Worm (Caenorhabditis elegans): ENCODE results near the gene T05A8.3.
A peak's percentile ranks its signal among the peaks of the same experiment; 100 is the strongest.

The T05A8.3 gene

DNA sequence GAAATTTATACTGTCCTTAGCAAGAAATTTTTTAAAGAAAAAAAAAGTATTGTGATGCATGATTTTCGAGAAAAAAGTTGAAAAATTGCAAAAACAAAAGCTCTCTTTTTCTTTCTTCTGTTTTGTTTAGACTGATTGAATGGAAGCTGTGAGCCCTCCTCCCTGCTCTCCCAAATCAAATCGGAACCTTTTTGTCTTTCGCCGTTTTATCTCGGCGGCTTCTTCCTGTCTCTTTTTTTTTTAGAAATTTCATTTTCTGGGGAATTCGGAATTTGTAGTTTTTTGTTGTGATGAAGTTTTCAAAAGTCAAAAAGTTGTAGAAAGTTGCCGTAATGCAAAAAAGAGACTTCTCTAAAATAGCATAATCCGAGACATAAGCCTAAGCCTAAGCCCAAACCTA lies 13.4 kb upstream of the T05A8.3 start:
- TF ChIP-seq fkh-10 (GFP tag; optimal IDR thresholded peaks at IDR 0.05) (peak; percentile 61), nfya-1 (tag; optimal IDR thresholded peaks at IDR 0.05; ENCODE audit: insufficient read depth) (no peak), ztf-4 (tag; optimal IDR thresholded peaks at IDR 0.05) (no peak)

DNA sequence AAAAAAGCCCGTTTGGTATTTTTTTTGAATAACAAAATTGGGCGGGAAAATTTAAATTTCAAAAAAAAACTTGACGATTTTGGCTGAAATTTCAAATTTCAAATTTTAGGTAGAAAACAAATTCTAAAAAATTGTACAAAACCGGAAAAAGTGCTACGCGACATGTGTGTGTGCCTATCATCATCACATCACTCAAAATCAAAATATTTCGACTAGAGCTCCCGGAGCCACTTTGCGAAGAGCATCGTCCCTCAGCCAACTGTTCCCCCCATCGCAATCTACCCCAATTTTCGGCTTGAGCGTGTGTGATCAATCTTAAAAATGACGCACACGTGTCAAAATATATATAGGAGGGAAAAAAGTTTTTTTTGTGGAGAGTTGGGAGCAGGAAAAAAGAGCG lies 9.5 kb upstream of the T05A8.3 start:
- TF ChIP-seq nhr-28 (tag; optimal IDR thresholded peaks at IDR 0.05) (no peak), nhr-76 (tag; optimal IDR thresholded peaks at IDR 0.05) (no peak), tbx-2 (tag; optimal IDR thresholded peaks at IDR 0.05) (no peak), egl-5 (tag; optimal IDR thresholded peaks at IDR 0.05) (no peak), zag-1 (tag; optimal IDR thresholded peaks at IDR 0.05) (no peak), nhr-67 (tag; optimal IDR thresholded peaks at IDR 0.05) (no peak), nhr-23 (tag; optimal IDR thresholded peaks at IDR 0.05) (no peak), ztf-11 (tag; optimal IDR thresholded peaks at IDR 0.05) (no peak), egl-27 (tag; optimal IDR thresholded peaks at IDR 0.05) (no peak), ztf-4 (tag; optimal IDR thresholded peaks at IDR 0.05) (no peak), elt-3 (tag; optimal IDR thresholded peaks at IDR 0.05) (no peak), elt-1 (tag; optimal IDR thresholded peaks at IDR 0.05) (no peak), unc-62 (GFP tag; optimal IDR thresholded peaks at IDR 0.05) (no peak), snpc-4 (tag; optimal IDR thresholded peaks at IDR 0.05) (no peak), skn-1 (tag; optimal IDR thresholded peaks at IDR 0.05) (no peak), daf-12 (tag; optimal IDR thresholded peaks at IDR 0.05) (no peak), lsy-12 (tag; optimal IDR thresholded peaks at IDR 0.05) (no peak), ceh-82 (tag; optimal IDR thresholded peaks at IDR 0.05) (no peak)

- no peak for TF ChIP-seq pqm-1 (tag; optimal IDR thresholded peaks at IDR 0.05)
Measured at ce11 chrII:2725561-2725960, 8.3 kb upstream of the T05A8.3 start, which contains the start of the genes T05A8.11 and nep-2. Gene T05A8.11 (minus strand): TSS chrII:2725661. Gene nep-2 (minus strand): TSS chrII:2725752.

ce11 chrII:2721992-2722391 lies 4.8 kb upstream of the T05A8.3 start:
- TF ChIP-seq tbx-2 (tag; optimal IDR thresholded peaks at IDR 0.05) (no peak), mdl-1 (tag; optimal IDR thresholded peaks at IDR 0.05) (no peak), elt-3 (tag; optimal IDR thresholded peaks at IDR 0.05) (no peak), R02D3.7 (tag; optimal IDR thresholded peaks at IDR 0.05) (no peak), mml-1 (tag; optimal IDR thresholded peaks at IDR 0.05) (no peak), ceh-9 (tag; optimal IDR thresholded peaks at IDR 0.05) (no peak), ztf-4 (tag; optimal IDR thresholded peaks at IDR 0.05) (no peak), ZK546.5 (tag; optimal IDR thresholded peaks at IDR 0.05) (no peak), snpc-4 (tag; optimal IDR thresholded peaks at IDR 0.05) (no peak), unc-62 (GFP tag; optimal IDR thresholded peaks at IDR 0.05) (no peak), nhr-28 (tag; optimal IDR thresholded peaks at IDR 0.05) (no peak), nhr-67 (tag; optimal IDR thresholded peaks at IDR 0.05) (no peak), fkh-10 (GFP tag; optimal IDR thresholded peaks at IDR 0.05) (no peak), ceh-16 (tag; optimal IDR thresholded peaks at IDR 0.05) (no peak), lsy-12 (tag; optimal IDR thresholded peaks at IDR 0.05) (no peak)

- TF ChIP-seq nhr-28 (tag; optimal IDR thresholded peaks at IDR 0.05) (no peak), ztf-11 (tag; optimal IDR thresholded peaks at IDR 0.05) (no peak), elt-1 (tag; optimal IDR thresholded peaks at IDR 0.05) (no peak), mml-1 (tag; optimal IDR thresholded peaks at IDR 0.05) (no peak), egl-5 (tag; optimal IDR thresholded peaks at IDR 0.05) (no peak), sea-2 (GFP tag; optimal IDR thresholded peaks at IDR 0.05) (no peak)
Measured at ce11 chrII:2719212-2719611, 2.0 kb upstream of the T05A8.3 start.

ce11 chrII:2710919-2711318 lies 6.3 kb downstream of the T05A8.3 start, which contains the start of gene T05A8.2:
Gene T05A8.2 (minus strand): TSS chrII:2711019.
- TF ChIP-seq aly-2 (tag; optimal IDR thresholded peaks at IDR 0.05) (no peak), nhr-67 (tag; optimal IDR thresholded peaks at IDR 0.05) (no peak), mdl-1 (tag; optimal IDR thresholded peaks at IDR 0.05) (no peak), nhr-43 (tag; optimal IDR thresholded peaks at IDR 0.05; ENCODE audit: poor library complexity, severe bottlenecking) (no peak), snpc-4 (tag; optimal IDR thresholded peaks at IDR 0.05) (no peak), nhr-25 (tag; optimal IDR thresholded peaks at IDR 0.05) (no peak), nhr-77 (tag; optimal IDR thresholded peaks at IDR 0.05) (no peak), lsy-12 (tag; optimal IDR thresholded peaks at IDR 0.05) (no peak), ceh-82 (tag; optimal IDR thresholded peaks at IDR 0.05) (no peak), sea-2 (GFP tag; optimal IDR thresholded peaks at IDR 0.05) (no peak), elt-2 (tag; optimal IDR thresholded peaks at IDR 0.05) (no peak), jun-1 (tag; optimal IDR thresholded peaks at IDR 0.05) (no peak), egl-27 (tag; optimal IDR thresholded peaks at IDR 0.05) (no peak), ztf-4 (tag; optimal IDR thresholded peaks at IDR 0.05) (no peak), pha-4 (tag; optimal IDR thresholded peaks at IDR 0.05) (no peak), nhr-237 (tag; optimal IDR thresholded peaks at IDR 0.05) (no peak), elt-1 (tag; optimal IDR thresholded peaks at IDR 0.05) (no peak)

Data from whole organism, L3 larva.